Fruit fly (Drosophila melanogaster) whole organism, pupa: ENCODE results near the gene Gad1.

ENCODE experiments used
- CG10348 ChIP-seq: fragments of 200-800 bp; sonication (Bioruptor generic); IDR thresholded peaks from 2 replicates; pipeline ENCODE4 v1.3.6; 2022; ENCODE audit warnings: missing biosample characterization, missing genetic modification characterization
- CG12605 ChIP-seq: fragments of 200-800 bp; sonication (Bioruptor generic); IDR thresholded peaks from 2 replicates; pipeline ENCODE4 v1.3.6; 2022; ENCODE audit warnings: missing biosample characterization, missing genetic modification characterization
- CG13204 ChIP-seq: fragments of 200-800 bp; sonication (Bioruptor generic); optimal IDR thresholded peaks from 2 replicates; lab custom pipeline; 2018; ENCODE audit warnings: missing biosample characterization, mild to moderate bottlenecking, missing genetic modification characterization, moderate library complexity
- CG14655 ChIP-seq: fragments of 200-800 bp; sonication (Bioruptor generic); optimal IDR thresholded peaks from 3 replicates; lab custom pipeline; 2017; ENCODE audit warnings: mild to moderate bottlenecking, missing biosample characterization, missing genetic modification reagents, missing genetic modification characterization
- CG15710 ChIP-seq: fragments of 200-800 bp; sonication (Bioruptor generic); optimal IDR thresholded peaks from 2 replicates; lab custom pipeline; 2018; ENCODE audit warnings: missing biosample characterization, mild to moderate bottlenecking, missing genetic modification characterization, moderate library complexity
- CG17806 ChIP-seq: fragments of 200-800 bp; sonication (Bioruptor generic); optimal IDR thresholded peaks from 2 replicates; lab custom pipeline; 2018; ENCODE audit warnings: missing biosample characterization, mild to moderate bottlenecking, missing genetic modification characterization, moderate library complexity
- CG32121 ChIP-seq: fragments of 200-800 bp; sonication (Bioruptor generic); IDR thresholded peaks from 2 replicates; pipeline ENCODE4 v1.3.6; 2022; ENCODE audit warnings: missing biosample characterization, missing genetic modification characterization
- CG34367 ChIP-seq: fragments of 200-800 bp; sonication (Bioruptor generic); optimal IDR thresholded peaks from 2 replicates; lab custom pipeline; 2018; ENCODE audit warnings: missing biosample characterization, mild to moderate bottlenecking, missing genetic modification characterization
- CG4496 ChIP-seq: fragments of 200-800 bp; sonication (Bioruptor generic); IDR thresholded peaks from 3 replicates; pipeline ENCODE4 v1.3.6; 2022; ENCODE audit warnings: missing biosample characterization, missing genetic modification characterization
- CG8159 ChIP-seq: fragments of 200-800 bp; sonication (Bioruptor generic); optimal IDR thresholded peaks from 3 replicates; lab custom pipeline; 2018; ENCODE audit warnings: missing biosample characterization, mild to moderate bottlenecking, missing genetic modification characterization, moderate library complexity
- CG8301 ChIP-seq: fragments of 200-800 bp; sonication (Bioruptor generic); optimal IDR thresholded peaks from 2 replicates; lab custom pipeline; 2018; ENCODE audit warnings: missing biosample characterization, mild to moderate bottlenecking, missing genetic modification characterization
- CG9948 ChIP-seq: fragments of 200-800 bp; sonication (Bioruptor generic); optimal IDR thresholded peaks from 2 replicates; lab custom pipeline; 2018; ENCODE audit warnings: missing biosample characterization, mild to moderate bottlenecking, missing genetic modification characterization, moderate library complexity
- D1 ChIP-seq: fragments of 200-800 bp; sonication (Bioruptor generic); optimal IDR thresholded peaks from 2 replicates; lab custom pipeline; 2018; ENCODE audit warnings: missing biosample characterization, mild to moderate bottlenecking, missing genetic modification characterization, moderate library complexity
- EcR ChIP-seq: fragments of 200-800 bp; sonication (Bioruptor generic); optimal IDR thresholded peaks from 3 replicates; lab custom pipeline; 2019; ENCODE audit warnings: missing biosample characterization, missing genetic modification characterization, mild to moderate bottlenecking, moderate library complexity, missing genetic modification reagents
- Ets98B ChIP-seq: fragments of 200-800 bp; sonication (Bioruptor generic); IDR thresholded peaks from 2 replicates; pipeline ENCODE4 v1.3.6; 2022; ENCODE audit warnings: missing biosample characterization, missing genetic modification characterization
- Pif1A ChIP-seq: fragments of 200-800 bp; sonication (Bioruptor generic); optimal IDR thresholded peaks from 3 replicates; lab custom pipeline; 2016; ENCODE audit warnings: missing biosample characterization, missing genetic modification characterization
- Pif1B ChIP-seq: fragments of 200-800 bp; sonication (Bioruptor generic); optimal IDR thresholded peaks from 3 replicates; lab custom pipeline; 2016; ENCODE audit warnings: missing biosample characterization, missing genetic modification characterization
- Snoo ChIP-seq: fragments of 200-800 bp; sonication (Bioruptor generic); optimal IDR thresholded peaks from 3 replicates; lab custom pipeline; 2017; ENCODE audit warnings: missing biosample characterization, mild to moderate bottlenecking, missing genetic modification characterization, inconsistent platforms
- fd96Ca ChIP-seq: fragments of 200-800 bp; sonication (Bioruptor generic); IDR thresholded peaks from 3 replicates; pipeline ENCODE4 v1.3.6; 2022; ENCODE audit warnings: missing biosample characterization, missing genetic modification characterization
- gl ChIP-seq: fragments of 200-800 bp; sonication (Bioruptor generic); optimal IDR thresholded peaks from 2 replicates; lab custom pipeline; 2018; ENCODE audit warnings: missing biosample characterization, mild to moderate bottlenecking, missing genetic modification characterization
- rn ChIP-seq: fragments of 200-800 bp; sonication (Bioruptor generic); IDR thresholded peaks from 2 replicates; pipeline ENCODE4 v1.3.6; 2022; ENCODE audit warnings: missing biosample characterization, missing genetic modification characterization

The Gad1 gene

dm6 chr3L:4070996-4071379 is 17.6 kb downstream of the Gad1 start:
- TF ChIP-seq CG8301 (tag; lab: Kevin White, UChicago) (peak; percentile 89), CG34367 (tag; lab: Kevin White, UChicago) (peak; percentile 94), rn (GFP tag; lab: Robert Waterston, UW) (peak; percentile 92), Pif1B (GFP tag; lab: Kevin White, UChicago) (peak; percentile 77), CG17806 (tag; lab: Kevin White, UChicago) (peak; percentile 97), Pif1A (GFP tag; lab: Kevin White, UChicago) (peak; percentile 70), CG4496 (GFP tag; lab: Robert Waterston, UW) (peak; percentile 97), CG10348 (GFP tag; lab: Robert Waterston, UW) (peak; percentile 77), CG15710 (tag; lab: Kevin White, UChicago) (peak; percentile 84), fd96Ca (peak; percentile 92), D1 (tag; lab: Kevin White, UChicago) (peak; percentile 34), CG9948 (tag; lab: Kevin White, UChicago) (peak; percentile 91), CG32121 (GFP tag; lab: Robert Waterston, UW) (peak; percentile 85), CG12605 (GFP tag; lab: Robert Waterston, UW) (peak; percentile 92), Ets98B (GFP tag; lab: Robert Waterston, UW) (peak; percentile 94), CG14655 (GFP tag; lab: Kevin White, UChicago) (peak; percentile 83), EcR (no peak), Snoo (tag; lab: Kevin White, UChicago) (no peak), gl (tag; lab: Kevin White, UChicago) (peak; percentile 91), CG8159 (tag; lab: Kevin White, UChicago) (peak; percentile 91), CG13204 (GFP tag; lab: Kevin White, UChicago) (no peak)
- TF ChIP-seq, all 21 proteins: peak for 18

DNA sequence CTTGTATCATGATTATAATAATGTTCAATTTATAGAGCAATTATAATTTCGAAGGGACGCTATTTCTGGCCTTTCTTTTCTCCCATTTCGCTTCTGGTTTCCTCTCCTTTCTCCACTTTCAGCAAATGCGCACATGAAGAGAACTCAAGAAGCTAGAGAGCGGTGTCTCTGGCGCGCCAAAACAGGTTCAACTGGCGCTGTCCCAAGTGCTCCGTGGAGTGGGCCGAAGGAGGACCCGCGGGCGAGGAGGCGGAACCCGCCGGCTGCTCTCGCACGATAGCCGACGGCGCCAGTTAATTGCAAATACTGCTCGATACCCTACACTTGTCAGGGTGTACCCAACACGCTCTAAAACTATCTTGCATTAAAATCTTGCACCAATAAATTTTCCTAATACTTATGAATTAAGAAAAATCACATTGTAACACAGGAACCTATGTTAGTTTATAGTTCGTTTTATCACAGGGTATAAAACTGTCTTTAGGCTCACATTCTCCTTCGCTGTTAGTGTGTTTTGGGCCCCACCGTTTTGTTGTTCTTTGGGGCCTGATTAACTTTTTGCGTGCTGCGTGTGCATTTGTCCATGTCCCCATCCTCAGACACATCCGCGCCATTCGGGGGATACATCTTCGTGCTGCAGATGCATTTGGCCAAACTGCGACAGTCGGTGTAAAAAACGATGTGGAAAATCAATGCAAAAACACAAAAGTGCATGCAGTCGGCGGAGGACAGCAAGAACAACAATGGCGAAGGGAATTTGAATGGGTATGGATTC is 18.1 kb downstream of the Gad1 start:
- TF ChIP-seq CG8159 (tag; lab: Kevin White, UChicago) (peak; percentile 96), CG13204 (GFP tag; lab: Kevin White, UChicago) (peak; percentile 96), Snoo (tag; lab: Kevin White, UChicago) (peak; percentile 91), CG14655 (GFP tag; lab: Kevin White, UChicago) (peak; percentile 98), CG34367 (tag; lab: Kevin White, UChicago) (peak; percentile 97), rn (GFP tag; lab: Robert Waterston, UW) (peak; percentile 96), CG9948 (tag; lab: Kevin White, UChicago) (peak; percentile 98), CG4496 (GFP tag; lab: Robert Waterston, UW) (peak; percentile 99), gl (tag; lab: Kevin White, UChicago) (peak; percentile 94), CG32121 (GFP tag; lab: Robert Waterston, UW) (peak; percentile 99), EcR (peak; percentile 54), D1 (tag; lab: Kevin White, UChicago) (peak; percentile 70), Pif1A (GFP tag; lab: Kevin White, UChicago) (peak; percentile 97), CG12605 (GFP tag; lab: Robert Waterston, UW) (peak; percentile 98), CG10348 (GFP tag; lab: Robert Waterston, UW) (peak; percentile 95), Pif1B (GFP tag; lab: Kevin White, UChicago) (peak; percentile 95), fd96Ca (peak; percentile 99), CG8301 (tag; lab: Kevin White, UChicago) (peak; percentile 99), CG17806 (tag; lab: Kevin White, UChicago) (peak; percentile 98), Ets98B (GFP tag; lab: Robert Waterston, UW) (peak; percentile 99), CG15710 (tag; lab: Kevin White, UChicago) (peak; percentile 98)

- TF ChIP-seq CG13204 (GFP tag; lab: Kevin White, UChicago) (no peak), CG34367 (tag; lab: Kevin White, UChicago) (no peak), EcR (no peak), CG14655 (GFP tag; lab: Kevin White, UChicago) (no peak), CG17806 (tag; lab: Kevin White, UChicago) (no peak), Ets98B (GFP tag; lab: Robert Waterston, UW) (no peak), Pif1B (GFP tag; lab: Kevin White, UChicago) (no peak), CG8159 (tag; lab: Kevin White, UChicago) (no peak), D1 (tag; lab: Kevin White, UChicago) (no peak), CG12605 (GFP tag; lab: Robert Waterston, UW) (no peak)
Observed at dm6 chr3L:4069069-4069468, 19.5 kb downstream of the Gad1 start, which contains the start of gene CG32259. Gene CG32259, plus strand, starts transcription at chr3L:4069369.

DNA sequence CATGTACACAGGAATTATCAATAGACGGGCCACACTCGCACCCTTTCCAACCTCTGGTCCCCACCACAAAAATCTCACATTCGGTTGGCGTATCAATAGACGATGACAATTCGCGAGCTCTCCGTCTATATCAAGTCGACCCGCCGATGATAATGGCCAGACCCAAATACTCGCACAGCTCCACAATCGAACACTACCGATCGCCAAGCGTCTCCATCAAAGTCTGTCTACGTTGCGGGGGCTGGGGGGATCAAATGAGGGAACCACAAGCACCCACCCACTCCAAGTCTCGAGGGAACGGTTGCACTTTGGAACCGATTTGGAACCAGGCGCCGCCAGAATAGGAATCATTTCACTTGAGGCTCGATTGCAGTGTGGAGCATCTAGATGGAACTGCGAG is 20.2 kb downstream of the Gad1 start:
- TF ChIP-seq gl (tag; lab: Kevin White, UChicago) (no peak), EcR (no peak), CG8301 (tag; lab: Kevin White, UChicago) (no peak), Ets98B (GFP tag; lab: Robert Waterston, UW) (peak; percentile 42), CG14655 (GFP tag; lab: Kevin White, UChicago) (no peak), Snoo (tag; lab: Kevin White, UChicago) (no peak), CG8159 (tag; lab: Kevin White, UChicago) (no peak), CG10348 (GFP tag; lab: Robert Waterston, UW) (no peak), rn (GFP tag; lab: Robert Waterston, UW) (no peak), CG17806 (tag; lab: Kevin White, UChicago) (no peak), Pif1B (GFP tag; lab: Kevin White, UChicago) (no peak), CG34367 (tag; lab: Kevin White, UChicago) (no peak), D1 (tag; lab: Kevin White, UChicago) (no peak), CG32121 (GFP tag; lab: Robert Waterston, UW) (peak; percentile 64), CG12605 (GFP tag; lab: Robert Waterston, UW) (peak; percentile 62), CG9948 (tag; lab: Kevin White, UChicago) (no peak), CG15710 (tag; lab: Kevin White, UChicago) (no peak), Pif1A (GFP tag; lab: Kevin White, UChicago) (no peak), CG13204 (GFP tag; lab: Kevin White, UChicago) (no peak), CG4496 (GFP tag; lab: Robert Waterston, UW) (peak; percentile 43; the same call in 1 of the 3 replicates), fd96Ca (peak; percentile 56; the same call in 2 of the 3 replicates)
